Worm (Caenorhabditis elegans): ENCODE data around the gene ZK856.11.

The ZK856.11 gene

DNA sequence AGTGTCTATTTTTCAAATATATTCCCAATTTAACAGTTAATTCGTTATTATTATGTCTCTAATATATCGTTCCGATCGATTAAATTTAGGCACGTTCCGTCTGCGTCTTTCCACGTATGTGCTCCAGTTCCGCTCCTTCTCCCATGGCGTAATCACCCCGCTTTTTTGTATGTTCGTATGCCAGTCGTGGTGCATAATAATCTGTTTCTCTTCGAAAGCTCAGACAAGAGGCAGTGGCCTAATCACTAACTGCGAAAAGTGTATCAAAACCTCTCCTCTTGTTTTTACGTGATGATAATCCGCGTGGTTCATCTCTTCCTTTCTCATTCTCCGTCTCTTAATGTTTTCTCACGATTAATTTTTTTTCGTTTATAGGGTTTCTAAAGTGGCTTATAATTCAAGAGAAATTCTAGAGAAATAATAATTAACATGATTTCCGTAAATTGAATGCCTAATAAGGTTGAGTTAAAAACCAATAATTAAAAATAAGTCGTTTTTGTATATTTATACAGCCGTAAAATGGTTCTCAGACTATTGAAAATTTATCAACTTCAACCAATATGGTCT, 43.0 kb upstream of the ZK856.11 start:
- TF ChIP-seq nhr-10 (tag; optimal IDR thresholded peaks at IDR 0.05) = no peak
- TF ChIP-seq snpc-1.2 (GFP tag; IDR thresholded peaks at IDR 0.05) = no peak
- no peak for TF ChIP-seq Y5F2A.4 (GFP tag; optimal IDR thresholded peaks at IDR 0.05)
- TF ChIP-seq Y48G9A.11 (GFP tag; IDR thresholded peaks at IDR 0.05) = no peak
- TF ChIP-seq fos-1 (tag; optimal IDR thresholded peaks at IDR 0.05) = no peak
- no peak for TF ChIP-seq egl-27 (tag; optimal IDR thresholded peaks at IDR 0.05)
- no peak for TF ChIP-seq cey-2 (tag; optimal IDR thresholded peaks at IDR 0.05; ENCODE audit: borderline replicate concordance, insufficient read depth)
- no peak for TF ChIP-seq madf-5 (GFP tag; IDR thresholded peaks at IDR 0.05)
- no peak for TF ChIP-seq F44E2.7 (GFP tag; IDR thresholded peaks at IDR 0.05)
- no peak for TF ChIP-seq skn-1 (tag; optimal IDR thresholded peaks at IDR 0.05)
- TF ChIP-seq mdl-1 (tag; optimal IDR thresholded peaks at IDR 0.05) = no peak
- no peak for TF ChIP-seq daf-16 (GFP tag; optimal IDR thresholded peaks at IDR 0.05)
- TF ChIP-seq daf-16 (tag; optimal IDR thresholded peaks at IDR 0.05) = no peak
- TF ChIP-seq lin-13 (GFP tag; optimal IDR thresholded peaks at IDR 0.05) = no peak
- peak; percentile 6 for TF ChIP-seq dve-1 (tag; optimal IDR thresholded peaks at IDR 0.05; ENCODE audit: insufficient read depth)
- peak in 1 of 2 experiments; percentile 81 for TF ChIP-seq unc-62 (GFP tag; optimal IDR thresholded peaks at IDR 0.05 in 1 of 2)
- no peak for TF ChIP-seq unc-62 (tag; optimal IDR thresholded peaks at IDR 0.05)
- no peak for TF ChIP-seq pqm-1 (tag; optimal IDR thresholded peaks at IDR 0.05)
- no peak for TF ChIP-seq nhr-42 (GFP tag; IDR thresholded peaks at IDR 0.05)
- no peak for TF ChIP-seq lin-38 (GFP tag; IDR thresholded peaks at IDR 0.05)
- TF ChIP-seq set-16 (GFP tag; IDR thresholded peaks at IDR 0.05) = no peak
- no peak for TF ChIP-seq mxl-2 (GFP tag; conservative IDR thresholded peaks at IDR 0.05)
- TF ChIP-seq tag-97 (GFP tag; IDR thresholded peaks at IDR 0.05) = no peak
- no peak for TF ChIP-seq arid-1 (GFP tag; conservative IDR thresholded peaks at IDR 0.05)
- peak; percentile 51 for TF ChIP-seq hlh-30 (tag; optimal IDR thresholded peaks at IDR 0.05; ENCODE audit: insufficient read depth)
- TF ChIP-seq hmg-1.1 (GFP tag; IDR thresholded peaks at IDR 0.05) = no peak
- TF ChIP-seq nhr-111 (GFP tag; optimal IDR thresholded peaks at IDR 0.05) = no peak
- no peak for TF ChIP-seq egl-43 (GFP tag; IDR thresholded peaks at IDR 0.05)
- TF ChIP-seq ama-1 (optimal IDR thresholded peaks at IDR 0.05) = peak; percentile 23
- no peak for TF ChIP-seq ceh-32 (tag; optimal IDR thresholded peaks at IDR 0.05; ENCODE audit: poor library complexity)
- TF ChIP-seq Y75B8A.6 (GFP tag; IDR thresholded peaks at IDR 0.05) = no peak
- TF ChIP-seq T20F7.1 (GFP tag; optimal IDR thresholded peaks at IDR 0.05) = no peak
- TF ChIP-seq ceh-44 (GFP tag; IDR thresholded peaks at IDR 0.05) = no peak
- no peak for TF ChIP-seq rbr-2 (tag; optimal IDR thresholded peaks at IDR 0.05)
- TF ChIP-seq ctbp-1 (GFP tag; IDR thresholded peaks at IDR 0.05) = no peak
- TF ChIP-seq lsy-2 (tag; optimal IDR thresholded peaks at IDR 0.05) = peak in 1 of 2 experiments; percentile 25
- TF ChIP-seq R02D3.7 (tag; optimal IDR thresholded peaks at IDR 0.05) = no peak
- no peak for TF ChIP-seq lin-29 (GFP tag; IDR thresholded peaks at IDR 0.05)
- peak; percentile 56 for TF ChIP-seq aha-1 (tag)
- no peak for TF ChIP-seq gei-8 (GFP tag; optimal IDR thresholded peaks at IDR 0.05)
- peak; percentile 13 for TF ChIP-seq nhr-28 (tag; optimal IDR thresholded peaks at IDR 0.05)
- no peak for TF ChIP-seq spr-3 (GFP tag; optimal IDR thresholded peaks at IDR 0.05)
- no peak for TF ChIP-seq duxl-1 (tag; optimal IDR thresholded peaks at IDR 0.05; ENCODE audit: poor library complexity)
- no peak for TF ChIP-seq lin-39 (tag; optimal IDR thresholded peaks at IDR 0.05)
- TF ChIP-seq ztf-7 (tag; optimal IDR thresholded peaks at IDR 0.05) = no peak
- no peak for TF ChIP-seq vab-7 (GFP tag; IDR thresholded peaks at IDR 0.05)
- no peak for TF ChIP-seq ceh-62 (tag; optimal IDR thresholded peaks at IDR 0.05)
- TF ChIP-seq ces-1 (GFP tag; optimal IDR thresholded peaks at IDR 0.05) = no peak

All from whole organism, L4 larva.